Worm (Caenorhabditis elegans) whole organism, L1 larva: ENCODE results near the gene Y57G11C.42.

Experiments
- ces-1 ChIP-seq: fragments of 150-350 bp; optimal IDR thresholded peaks from 2 replicates; lab custom pipeline; 2014; ENCODE audit warnings: missing biosample characterization, missing genetic modification reagents, missing genetic modification characterization
- nhr-28 ChIP-seq: fragments of 150-350 bp; optimal IDR thresholded peaks from 2 replicates; lab custom pipeline; 2014; ENCODE audit warnings: missing biosample characterization, missing genetic modification characterization

ce11 chrIV:14709286-14709685, 19.0 kb upstream of the Y57G11C.42 start, which contains the start of gene lgc-7:
- no peak for TF ChIP-seq ces-1 (GFP tag; lab: Kevin White, UChicago)
- no peak for TF ChIP-seq nhr-28 (tag; lab: Kevin White, UChicago)
